Worm (Caenorhabditis elegans) whole organism, mixed stage, embryonic: ENCODE measurements around the gene srbc-65.

Experiments
- M03D4.4 ChIP-seq: sonication (generic microtip); optimal IDR thresholded peaks from 2 replicates; lab custom pipeline; 2017; ENCODE audit warnings: mild to moderate bottlenecking, missing genetic modification characterization, missing compliant biosample characterization
- blmp-1 ChIP-seq: fragments of 150-350 bp; optimal IDR thresholded peaks from 2 replicates; lab custom pipeline; 2014; ENCODE audit warnings: missing biosample characterization, missing genetic modification characterization
- ceh-39 ChIP-seq: fragments of 150-350 bp; optimal IDR thresholded peaks from 2 replicates; lab custom pipeline; 2014; ENCODE audit warnings: missing biosample characterization, missing genetic modification characterization
- ceh-83 ChIP-seq: fragments of 200-800 bp; sonication (Bioruptor generic); optimal IDR thresholded peaks from 2 replicates; lab custom pipeline; 2018; ENCODE audit warnings: mild to moderate bottlenecking, missing genetic modification characterization, missing compliant biosample characterization
- ces-1 ChIP-seq: fragments of 150-350 bp; optimal IDR thresholded peaks from 2 replicates; lab custom pipeline; 2014; ENCODE audit warnings: missing biosample characterization, missing genetic modification reagents, missing genetic modification characterization
- cnd-1 ChIP-seq: fragments of 200-800 bp; sonication (Bioruptor generic); optimal IDR thresholded peaks from 2 replicates; lab custom pipeline; 2018; ENCODE audit warnings: mild to moderate bottlenecking, missing genetic modification characterization, missing compliant biosample characterization
- drap-1 ChIP-seq: fragments of 200-800 bp; sonication (Bioruptor generic); optimal IDR thresholded peaks from 3 replicates; lab custom pipeline; 2018; ENCODE audit warnings: mild to moderate bottlenecking, missing genetic modification characterization, missing compliant biosample characterization
- elt-1 ChIP-seq: sonication (generic microtip); optimal IDR thresholded peaks from 2 replicates; lab custom pipeline; 2017; ENCODE audit warnings: missing genetic modification characterization, mild to moderate bottlenecking, missing compliant biosample characterization, antibody characterized with exemption, moderate library complexity, borderline replicate concordance; ENCODE audit not compliant: insufficient read depth
- elt-3 ChIP-seq: fragments of 150-350 bp; optimal IDR thresholded peaks from 2 replicates; lab custom pipeline; 2014; ENCODE audit warnings: missing biosample characterization, missing genetic modification characterization
- flh-1 ChIP-seq: fragments of 200-800 bp; sonication (Bioruptor generic); optimal IDR thresholded peaks from 2 replicates; lab custom pipeline; 2018; ENCODE audit warnings: mild to moderate bottlenecking, missing genetic modification characterization, moderate library complexity, missing compliant biosample characterization
- ham-2 ChIP-seq: fragments of 200-800 bp; sonication (Bioruptor generic); optimal IDR thresholded peaks from 2 replicates; lab custom pipeline; 2018; ENCODE audit warnings: mild to moderate bottlenecking, missing genetic modification characterization, missing compliant biosample characterization
- hlh-1 ChIP-seq: fragments of 150-350 bp; optimal IDR thresholded peaks from 2 replicates; lab custom pipeline; 2014; ENCODE audit warnings: missing biosample characterization, missing genetic modification reagents, missing genetic modification characterization
- lin-13 ChIP-seq: fragments of 150-350 bp; optimal IDR thresholded peaks from 2 replicates; lab custom pipeline; 2014; ENCODE audit warnings: missing biosample characterization, missing genetic modification characterization
- lin-32 ChIP-seq: fragments of 200-800 bp; sonication (Bioruptor generic); optimal IDR thresholded peaks from 2 replicates; lab custom pipeline; 2018; ENCODE audit warnings: mild to moderate bottlenecking, missing genetic modification characterization, missing compliant biosample characterization
- lsy-2 ChIP-seq: fragments of 150-350 bp; optimal IDR thresholded peaks from 2 replicates; lab custom pipeline; 2014; ENCODE audit warnings: missing biosample characterization, missing genetic modification characterization
- mab-5 ChIP-seq: fragments of 150-350 bp; optimal IDR thresholded peaks from 2 replicates; lab custom pipeline; 2014; ENCODE audit warnings: missing biosample characterization, missing genetic modification characterization
- mep-1 ChIP-seq: fragments of 150-350 bp; optimal IDR thresholded peaks from 2 replicates; lab custom pipeline; 2017; ENCODE audit warnings: missing biosample characterization, missing genetic modification reagents, missing genetic modification characterization, inconsistent platforms
- mls-2 ChIP-seq: sonication (generic microtip); optimal IDR thresholded peaks from 2 replicates; lab custom pipeline; 2016; ENCODE audit warnings: mild to moderate bottlenecking, missing genetic modification characterization, moderate library complexity, missing compliant biosample characterization
- nhr-12 ChIP-seq: fragments of 150-350 bp; optimal IDR thresholded peaks from 2 replicates; lab custom pipeline; 2014; ENCODE audit warnings: missing biosample characterization, missing genetic modification characterization
- nhr-2 ChIP-seq: fragments of 150-350 bp; optimal IDR thresholded peaks from 2 replicates; lab custom pipeline; 2014; ENCODE audit warnings: missing biosample characterization, missing genetic modification characterization
- nhr-237 ChIP-seq: fragments of 150-350 bp; optimal IDR thresholded peaks from 2 replicates; lab custom pipeline; 2014; ENCODE audit warnings: missing biosample characterization, missing genetic modification characterization
- nhr-76 ChIP-seq: sonication (generic microtip); optimal IDR thresholded peaks from 2 replicates; lab custom pipeline; 2017; ENCODE audit warnings: missing biosample characterization, missing genetic modification characterization
- pha-4 ChIP-seq: fragments of 150-350 bp; optimal IDR thresholded peaks from 2 replicates; lab custom pipeline; 2018; ENCODE audit warnings: missing biosample characterization, missing genetic modification reagents, missing genetic modification characterization
- sem-2 ChIP-seq: fragments of 200-800 bp; sonication (Bioruptor generic); optimal IDR thresholded peaks from 2 replicates; lab custom pipeline; 2018; ENCODE audit warnings: mild to moderate bottlenecking, missing genetic modification characterization, missing compliant biosample characterization
- tbx-8 ChIP-seq: fragments of 200-800 bp; sonication (Bioruptor generic); optimal IDR thresholded peaks from 2 replicates; lab custom pipeline; 2018; ENCODE audit warnings: mild to moderate bottlenecking, missing genetic modification characterization, moderate library complexity, missing compliant biosample characterization
- unc-120 ChIP-seq: sonication (generic microtip); optimal IDR thresholded peaks from 2 replicates; lab custom pipeline; 2017; ENCODE audit warnings: missing genetic modification characterization, missing compliant biosample characterization; ENCODE audit not compliant: poor library complexity, severe bottlenecking
- unc-62 ChIP-seq: fragments of 150-350 bp; optimal IDR thresholded peaks from 2 replicates; lab custom pipeline; 2014; ENCODE audit warnings: missing biosample characterization, missing genetic modification reagents, missing genetic modification characterization
- zip-8 ChIP-seq: fragments of 150-350 bp; optimal IDR thresholded peaks from 2 replicates; lab custom pipeline; 2014; ENCODE audit warnings: missing biosample characterization, missing genetic modification characterization
- ztf-11 ChIP-seq: fragments of 150-350 bp; optimal IDR thresholded peaks from 2 replicates; lab custom pipeline; 2014; ENCODE audit warnings: missing biosample characterization, missing genetic modification characterization

Gene srbc-65

DNA sequence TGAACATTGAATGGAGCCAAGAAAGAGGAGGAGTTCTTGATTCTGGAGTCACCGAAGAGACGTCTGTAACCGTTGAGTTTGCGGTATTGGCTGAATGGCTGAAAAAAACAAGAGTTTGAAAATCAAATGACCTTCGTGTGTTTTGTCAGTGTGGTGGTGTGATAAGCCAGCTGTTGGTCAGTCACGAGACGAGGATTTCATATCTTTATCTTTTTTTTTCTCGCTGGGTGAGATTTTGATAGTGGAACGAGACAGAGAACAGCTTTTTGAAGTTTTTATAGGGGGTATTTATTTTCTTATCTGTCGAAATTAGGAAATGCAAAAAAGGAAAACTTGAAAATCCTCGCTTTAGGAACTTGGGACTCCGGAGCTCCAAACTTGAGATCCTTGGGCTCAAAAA, 43.7 kb downstream of the srbc-65 start:
- TF ChIP-seq hlh-1, result peak; percentile 29
- no peak for TF ChIP-seq blmp-1

DNA sequence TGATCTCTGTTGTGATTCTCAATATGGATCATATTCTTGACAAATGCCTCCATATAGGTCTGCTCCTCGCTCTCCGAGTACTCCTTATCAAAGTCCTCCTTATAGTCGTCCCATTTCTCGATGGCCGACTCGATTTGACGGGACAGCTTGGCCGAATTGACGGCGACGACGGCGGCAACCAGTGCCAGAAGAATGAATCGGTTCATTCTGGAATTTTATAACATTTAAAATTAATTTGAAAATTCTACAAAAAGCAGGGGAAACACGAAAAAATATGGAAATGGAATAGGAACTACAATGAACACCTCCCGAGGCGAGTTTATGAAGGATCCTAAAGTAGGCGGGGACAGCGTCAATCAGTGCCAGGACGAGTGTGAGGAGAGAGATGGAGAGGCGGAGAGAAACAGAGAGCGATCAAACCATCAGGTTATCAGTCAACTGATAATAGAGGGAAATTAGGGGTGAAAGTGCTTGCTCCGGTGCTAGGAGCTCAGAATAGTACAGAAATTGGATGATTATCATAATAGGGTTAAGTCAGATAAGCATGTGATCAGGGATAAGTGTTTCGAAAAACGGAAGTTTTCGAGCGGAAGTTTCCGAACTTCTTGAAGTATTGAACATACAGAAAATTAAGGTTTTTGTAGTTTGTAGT, 44.5 kb downstream of the srbc-65 start, which contains the start of gene cpl-1:
Gene cpl-1 (minus strand): TSS at position 207 of the 652 bp plus-strand sequence.
- TF ChIP-seq lin-32 (GFP tag; lab: Kevin White, UChicago), result no peak
- peak; percentile 42 for TF ChIP-seq unc-120 (tag; lab: Kevin White, UChicago)

DNA sequence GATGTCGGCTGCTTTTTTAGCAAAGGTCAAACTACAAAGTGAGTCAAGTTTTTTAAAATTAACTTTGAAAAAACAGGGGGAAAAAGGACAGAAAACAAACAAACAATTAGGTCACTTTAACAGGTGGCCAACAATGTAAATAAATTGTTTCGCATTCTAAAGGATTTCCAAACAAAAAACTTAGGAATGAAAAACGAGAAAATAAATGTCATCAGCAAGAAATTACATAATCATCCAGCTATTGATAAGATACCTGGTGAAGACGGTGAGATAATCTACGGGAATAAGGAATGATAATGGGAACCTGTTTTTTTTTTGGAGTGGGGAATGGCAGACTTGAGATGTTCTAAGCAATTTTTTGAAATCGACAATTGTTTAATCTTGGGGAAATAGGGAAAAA, 45.3 kb downstream of the srbc-65 start:
- TF ChIP-seq elt-3 (tag; lab: Kevin White, UChicago) (peak; percentile 60), mls-2 (tag; lab: Kevin White, UChicago) (no peak)

DNA sequence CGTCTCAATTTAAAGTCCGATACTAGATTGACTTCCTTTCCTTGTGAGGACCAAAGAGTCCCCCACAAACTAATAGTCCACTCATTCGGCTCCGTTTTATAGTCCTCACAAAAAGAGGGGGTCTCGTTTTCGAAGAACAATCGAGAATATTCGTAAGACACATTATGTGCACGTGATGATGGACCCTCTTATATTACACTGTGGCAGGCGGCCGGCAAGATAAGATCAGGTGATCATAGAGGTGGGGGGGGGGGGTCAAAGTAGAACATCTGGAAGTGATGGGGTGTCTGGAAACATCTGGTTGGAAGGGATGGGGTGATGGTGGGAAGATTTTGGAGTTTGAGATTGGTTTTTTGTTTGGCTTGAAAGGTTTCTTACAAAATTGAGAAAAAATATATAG, 47.7 kb downstream of the srbc-65 start:
- no peak for TF ChIP-seq mab-5
- no peak for TF ChIP-seq lin-32 (GFP tag; lab: Kevin White, UChicago)
- TF ChIP-seq ces-1 (GFP tag; lab: Kevin White, UChicago), result no peak
- no peak for TF ChIP-seq ceh-83 (GFP tag; lab: Kevin White, UChicago)
- no peak for TF ChIP-seq ceh-39
- TF ChIP-seq cnd-1 (tag; lab: Kevin White, UChicago), result no peak
- TF ChIP-seq drap-1 (GFP tag; lab: Kevin White, UChicago), result no peak
- TF ChIP-seq unc-120 (tag; lab: Kevin White, UChicago), result peak; percentile 13
- TF ChIP-seq nhr-2, result no peak
- TF ChIP-seq lsy-2 (tag; lab: Kevin White, UChicago), result no peak
- no peak for TF ChIP-seq nhr-237
- no peak for TF ChIP-seq sem-2
- TF ChIP-seq M03D4.4 (tag; lab: Kevin White, UChicago), result no peak
- no peak for TF ChIP-seq nhr-12 (tag; lab: Kevin White, UChicago)
- TF ChIP-seq zip-8 (tag; lab: Kevin White, UChicago), result no peak
- no peak for TF ChIP-seq tbx-8 (GFP tag; lab: Kevin White, UChicago)
- TF ChIP-seq hlh-1, result peak; percentile 22
- TF ChIP-seq elt-3 (tag; lab: Kevin White, UChicago), result no peak
- TF ChIP-seq elt-1 (tag; lab: Kevin White, UChicago), result no peak
- TF ChIP-seq pha-4 (tag; lab: Kevin White, UChicago), result no peak
- TF ChIP-seq ztf-11 (tag; lab: Kevin White, UChicago), result no peak
- TF ChIP-seq nhr-76 (tag; lab: Kevin White, UChicago), result no peak
- peak; percentile 33 for TF ChIP-seq unc-62 (GFP tag; lab: Kevin White, UChicago)
- TF ChIP-seq, all 35 proteins: peak for 3

DNA sequence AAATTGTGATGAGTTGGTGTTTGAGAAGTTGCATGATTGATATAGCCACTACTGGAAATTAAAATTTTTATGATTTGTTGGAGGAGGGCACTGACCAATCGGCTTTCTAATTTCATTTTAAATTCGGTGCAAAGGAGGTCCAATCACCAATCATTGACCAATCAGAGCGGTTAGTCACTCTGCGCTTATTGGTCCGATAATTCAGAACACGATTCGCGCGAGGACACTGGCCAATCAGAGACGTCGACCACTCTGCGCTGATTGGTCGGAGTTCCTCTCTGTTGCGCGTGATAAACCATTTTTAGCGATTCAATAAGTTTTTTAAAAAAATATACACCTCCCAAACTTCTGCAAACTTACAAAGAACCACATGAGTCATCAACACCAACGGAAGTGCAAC, 49.1 kb downstream of the srbc-65 start:
- TF ChIP-seq ham-2 (GFP tag; lab: Kevin White, UChicago) (no peak), mep-1 (tag; lab: Kevin White, UChicago) (no peak), ceh-39 (no peak), sem-2 (no peak), nhr-76 (tag; lab: Kevin White, UChicago) (no peak), ces-1 (GFP tag; lab: Kevin White, UChicago) (no peak), blmp-1 (no peak), lin-32 (GFP tag; lab: Kevin White, UChicago) (no peak)

DNA sequence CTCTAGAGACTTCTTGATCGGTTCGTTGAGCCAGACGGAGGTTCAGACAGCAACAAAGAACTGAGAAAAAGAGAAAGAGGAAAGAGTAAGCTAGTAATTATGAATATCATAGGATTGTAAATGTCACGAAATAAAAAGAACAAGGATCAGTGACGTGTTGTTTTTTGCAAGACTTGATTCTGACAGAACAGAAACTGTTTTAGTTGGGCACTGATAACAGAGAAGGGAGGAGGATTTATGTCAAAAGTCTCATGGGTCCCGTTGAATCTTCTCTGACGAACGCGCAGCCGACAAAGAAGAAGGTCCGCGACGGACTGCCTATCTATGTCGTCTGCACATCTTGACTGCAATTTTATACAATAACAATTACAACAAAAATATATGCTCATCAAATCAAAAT, 49.8 kb downstream of the srbc-65 start, which contains the start of gene T03E6.9:
Gene T03E6.9 (minus strand): TSS at position 101 of the 400 bp plus-strand sequence.
- TF ChIP-seq unc-120 (tag; lab: Kevin White, UChicago) (no peak), flh-1 (GFP tag; lab: Kevin White, UChicago) (no peak), zip-8 (tag; lab: Kevin White, UChicago) (no peak), lin-13 (tag; lab: Kevin White, UChicago) (no peak), mls-2 (tag; lab: Kevin White, UChicago) (no peak), drap-1 (GFP tag; lab: Kevin White, UChicago) (no peak), sem-2 (no peak)
- TF ChIP-seq, all 35 proteins: peak for 0
